Fruit fly (Drosophila melanogaster): ENCODE results near the gene Edc3.

The Edc3 gene

dm6 chr3L:17557215-17557904 is 27.7 kb upstream of the Edc3 start, which contains the start of gene CycT (continued):
- TF ChIP-seq CoRest (tag; optimal IDR thresholded peaks at IDR 0.05) (peak; percentile 23), CG8765 (GFP tag; IDR thresholded peaks at IDR 0.05) (no peak), chn (GFP tag; optimal IDR thresholded peaks at IDR 0.05) (no peak), CG7556 (GFP tag; optimal IDR thresholded peaks at IDR 0.05) (peak; percentile 46), exex (tag; optimal IDR thresholded peaks at IDR 0.05) (peak; percentile 30), dimm (GFP tag; IDR thresholded peaks at IDR 0.05) (no peak), CG11560 (tag; IDR thresholded peaks at IDR 0.05) (peak; percentile 75; the same call in 2 of the 3 replicates), CG14050 (GFP tag; IDR thresholded peaks at IDR 0.05) (no peak), Dad (GFP tag; optimal IDR thresholded peaks at IDR 0.05) (no peak), CG13624 (GFP tag; optimal IDR thresholded peaks at IDR 0.05) (peak; percentile 54), mld (GFP tag; IDR thresholded peaks at IDR 0.05; ENCODE audit: partially characterized antibody) (peak; percentile 79; the same call in 2 of the 3 replicates), aop (GFP tag; IDR thresholded peaks at IDR 0.05) (no peak), knrl (GFP tag; IDR thresholded peaks at IDR 0.05; ENCODE audit: partially characterized antibody) (peak; percentile 92), CG18764 (GFP tag; optimal IDR thresholded peaks at IDR 0.05) (no peak), CG2199 (GFP tag; IDR thresholded peaks at IDR 0.05) (peak; percentile 37; the same call in 1 of the 3 replicates), Gsc (GFP tag; IDR thresholded peaks at IDR 0.05) (no peak), CG8924 (tag; optimal IDR thresholded peaks at IDR 0.05) (peak; percentile 57), Dp (GFP tag; optimal IDR thresholded peaks at IDR 0.05) (peak; percentile 74), nerfin-2 (GFP tag; IDR thresholded peaks at IDR 0.05; ENCODE audit: partially characterized antibody) (no peak; the same call in 1 of the 2 replicates), gsb-n (tag; optimal IDR thresholded peaks at IDR 0.05) (peak; percentile 18), Drgx (GFP tag; IDR thresholded peaks at IDR 0.05) (peak; percentile 23; the same call in 1 of the 2 replicates), pros (GFP tag; optimal IDR thresholded peaks at IDR 0.05) (peak; percentile 20), sug (tag; optimal IDR thresholded peaks at IDR 0.05) (peak; percentile 53), so (GFP tag; IDR thresholded peaks at IDR 0.05) (0 out of 3 replicates have a peak, but pooled peaks have one; percentile 7), B-H2 (GFP tag; optimal IDR thresholded peaks at IDR 0.05) (peak; percentile 29), vfl (GFP tag; optimal IDR thresholded peaks at IDR 0.05) (no peak), caup (GFP tag; optimal IDR thresholded peaks at IDR 0.05; ENCODE audit: severe bottlenecking) (peak; percentile 78), CG4424 (GFP tag; optimal IDR thresholded peaks at IDR 0.05) (no peak), CG16863 (GFP tag; optimal IDR thresholded peaks at IDR 0.05) (no peak), stwl (tag; optimal IDR thresholded peaks at IDR 0.05) (peak; percentile 84), chm (GFP tag; IDR thresholded peaks at IDR 0.05) (peak; percentile 9; the same call in 1 of the 2 replicates), Ets65A (GFP tag) (no peak), jumu (GFP tag; optimal IDR thresholded peaks at IDR 0.05) (peak; percentile 33)

- TF ChIP-seq tll (GFP tag; optimal IDR thresholded peaks at IDR 0.05) = peak in 1 of 2 experiments; percentile 95
- TF ChIP-seq CG10321 (GFP tag; IDR thresholded peaks at IDR 0.05) = no peak
- peak; percentile 67 for TF ChIP-seq cad (GFP tag; optimal IDR thresholded peaks at IDR 0.05)
- peak; percentile 61 for TF ChIP-seq CG15479 (GFP tag; optimal IDR thresholded peaks at IDR 0.05)
- no peak for TF ChIP-seq CG4404 (GFP tag; IDR thresholded peaks at IDR 0.05)
- TF ChIP-seq zen (tag; optimal IDR thresholded peaks at IDR 0.05) = peak; percentile 96
Measured at dm6 chr3L:17555794-17556193, 26.1 kb upstream of the Edc3 start.
